Fruit fly (Drosophila melanogaster) whole organism, prepupa: ENCODE data around the gene CG14966.

Source experiments
- Blimp-1 ChIP-seq: fragments of 200-800 bp; sonication (Bioruptor generic); optimal IDR thresholded peaks from 3 replicates; lab custom pipeline; 2017; ENCODE audit warnings: missing biosample characterization, missing genetic modification characterization, mild to moderate bottlenecking, moderate library complexity, missing genetic modification reagents
- CG10669 ChIP-seq: fragments of 200-800 bp; sonication (Bioruptor generic); optimal IDR thresholded peaks from 3 replicates; lab custom pipeline; 2018; ENCODE audit warnings: missing biosample characterization, mild to moderate bottlenecking, missing genetic modification characterization, moderate library complexity
- CG11294 ChIP-seq: fragments of 200-800 bp; sonication (Bioruptor generic); IDR thresholded peaks from 2 replicates; pipeline ENCODE4 v1.3.6; 2022; ENCODE audit warnings: missing biosample characterization, missing genetic modification characterization
- CG15336 ChIP-seq: fragments of 200-800 bp; sonication (Bioruptor generic); IDR thresholded peaks from 2 replicates; pipeline ENCODE4 v1.3.6; 2022; ENCODE audit warnings: missing biosample characterization, missing genetic modification characterization
- CG34406 ChIP-seq: fragments of 200-800 bp; sonication (Bioruptor generic); optimal IDR thresholded peaks from 3 replicates; lab custom pipeline; 2016; ENCODE audit warnings: missing biosample characterization, missing genetic modification characterization
- CG3919 ChIP-seq: fragments of 200-800 bp; sonication (Bioruptor generic); optimal IDR thresholded peaks from 3 replicates; lab custom pipeline; 2016; ENCODE audit warnings: missing biosample characterization, missing genetic modification characterization
- CG6276 ChIP-seq: fragments of 200-800 bp; sonication (Bioruptor generic); optimal IDR thresholded peaks from 2 replicates; lab custom pipeline; 2017; ENCODE audit warnings: missing biosample characterization, mild to moderate bottlenecking, missing genetic modification characterization
- CG7368 ChIP-seq: fragments of 200-800 bp; sonication (Bioruptor generic); optimal IDR thresholded peaks from 3 replicates; lab custom pipeline; 2016; ENCODE audit warnings: missing biosample characterization, missing genetic modification characterization
- CG8119 ChIP-seq: fragments of 200-800 bp; sonication (Bioruptor generic); IDR thresholded peaks from 3 replicates; pipeline ENCODE4 v1.3.6; 2022; ENCODE audit warnings: missing biosample characterization, missing genetic modification characterization
- CG8319 ChIP-seq: fragments of 200-800 bp; sonication (Bioruptor generic); optimal IDR thresholded peaks from 3 replicates; lab custom pipeline; 2016; ENCODE audit warnings: missing biosample characterization, missing genetic modification characterization
- CG8632 ChIP-seq: fragments of 200-800 bp; sonication (Bioruptor generic); optimal IDR thresholded peaks from 3 replicates; lab custom pipeline; 2016; ENCODE audit warnings: missing biosample characterization, missing genetic modification characterization
- CG9139 ChIP-seq: fragments of 200-800 bp; sonication (Bioruptor generic); optimal IDR thresholded peaks from 3 replicates; lab custom pipeline; 2017; ENCODE audit warnings: missing biosample characterization, mild to moderate bottlenecking, missing genetic modification characterization
- Eip75B ChIP-seq: fragments of 200-800 bp; sonication (Bioruptor generic); optimal IDR thresholded peaks from 3 replicates; lab custom pipeline; 2016; ENCODE audit warnings: missing biosample characterization, missing genetic modification characterization
- Eip78C ChIP-seq: fragments of 200-800 bp; sonication (Bioruptor generic); peaks from one replicate; lab custom pipeline; 2016; ENCODE audit warnings: missing biosample characterization, missing genetic modification characterization
- Ets21C ChIP-seq: fragments of 200-800 bp; sonication (Bioruptor generic); optimal IDR thresholded peaks from 3 replicates; lab custom pipeline; 2016; ENCODE audit warnings: missing biosample characterization, missing genetic modification characterization
- Ets96B ChIP-seq: fragments of 200-800 bp; optimal IDR thresholded peaks from 2 replicates; lab custom pipeline; 2019; ENCODE audit warnings: missing biosample characterization, mild to moderate bottlenecking, missing genetic modification characterization, moderate library complexity
- Hr38 ChIP-seq: sonication (Bioruptor generic); optimal IDR thresholded peaks from 2 replicates; lab custom pipeline; 2016; ENCODE audit warnings: missing biosample characterization, missing genetic modification characterization
- Hr4 ChIP-seq: fragments of 200-800 bp; sonication (Bioruptor generic); optimal IDR thresholded peaks from 3 replicates; lab custom pipeline; 2016; ENCODE audit warnings: missing biosample characterization, missing genetic modification characterization
- Lpt ChIP-seq: fragments of 200-800 bp; sonication (Bioruptor generic); optimal IDR thresholded peaks from 3 replicates; lab custom pipeline; 2016; ENCODE audit warnings: missing biosample characterization, missing genetic modification characterization
- Met ChIP-seq: fragments of 200-800 bp; sonication (Bioruptor generic); optimal IDR thresholded peaks from 3 replicates; lab custom pipeline; 2016; ENCODE audit warnings: missing biosample characterization, missing genetic modification characterization
- Smox ChIP-seq: fragments of 200-800 bp; sonication (Bioruptor generic); optimal IDR thresholded peaks from 3 replicates; lab custom pipeline; 2016; ENCODE audit warnings: missing biosample characterization, missing genetic modification characterization
- Sox15 ChIP-seq: fragments of 200-800 bp; sonication (Bioruptor generic); optimal IDR thresholded peaks from 3 replicates; lab custom pipeline; 2016; ENCODE audit warnings: missing biosample characterization, missing genetic modification characterization
- cyc ChIP-seq: fragments of 200-800 bp; sonication (Bioruptor generic); optimal IDR thresholded peaks from 3 replicates; lab custom pipeline; 2016; ENCODE audit warnings: missing biosample characterization, missing genetic modification characterization
- dsx ChIP-seq: fragments of 200-800 bp; optimal IDR thresholded peaks from 3 replicates; lab custom pipeline; 2019; ENCODE audit warnings: missing biosample characterization, mild to moderate bottlenecking, missing genetic modification characterization, moderate library complexity; ENCODE audit not compliant: poor library complexity, severe bottlenecking
- eg ChIP-seq: fragments of 200-800 bp; sonication (Bioruptor generic); IDR thresholded peaks from 3 replicates; pipeline ENCODE4 v1.3.6; 2022; ENCODE audit warnings: missing biosample characterization, missing genetic modification characterization
- esn ChIP-seq: fragments of 200-800 bp; sonication (Bioruptor generic); optimal IDR thresholded peaks from 2 replicates; lab custom pipeline; 2016; ENCODE audit warnings: missing biosample characterization, mild to moderate bottlenecking, missing genetic modification characterization, moderate library complexity
- fd85E ChIP-seq: fragments of 200-800 bp; sonication (Bioruptor generic); optimal IDR thresholded peaks from 3 replicates; lab custom pipeline; 2016; ENCODE audit warnings: missing biosample characterization, missing genetic modification characterization
- fkh ChIP-seq: fragments of 200-800 bp; sonication (Bioruptor generic); optimal IDR thresholded peaks from 3 replicates; lab custom pipeline; 2017; ENCODE audit warnings: missing biosample characterization, mild to moderate bottlenecking, missing genetic modification characterization, moderate library complexity
- pdm3 ChIP-seq: fragments of 200-800 bp; sonication (Bioruptor generic); optimal IDR thresholded peaks from 3 replicates; lab custom pipeline; 2016; ENCODE audit warnings: missing biosample characterization, missing genetic modification characterization
- ss ChIP-seq, 2 experiments: fragments of 200-800 bp; sonication (Bioruptor generic); optimal IDR thresholded peaks; 2 replicates in 1 of 2; 3 replicates in 1 of 2; lab custom pipeline; 2017 to 2018; ENCODE audit warnings: mild to moderate bottlenecking in 2 of 2, missing biosample characterization in 2 of 2, missing genetic modification characterization in 2 of 2, moderate library complexity in 1 of 2
- svp ChIP-seq: fragments of 200-800 bp; sonication (Bioruptor generic); peaks from one replicate; lab custom pipeline; 2016; ENCODE audit warnings: missing biosample characterization, missing genetic modification characterization
- topi ChIP-seq: fragments of 200-800 bp; sonication (Bioruptor generic); optimal IDR thresholded peaks from 3 replicates; lab custom pipeline; 2016; ENCODE audit warnings: missing biosample characterization, missing genetic modification characterization

Gene CG14966

DNA sequence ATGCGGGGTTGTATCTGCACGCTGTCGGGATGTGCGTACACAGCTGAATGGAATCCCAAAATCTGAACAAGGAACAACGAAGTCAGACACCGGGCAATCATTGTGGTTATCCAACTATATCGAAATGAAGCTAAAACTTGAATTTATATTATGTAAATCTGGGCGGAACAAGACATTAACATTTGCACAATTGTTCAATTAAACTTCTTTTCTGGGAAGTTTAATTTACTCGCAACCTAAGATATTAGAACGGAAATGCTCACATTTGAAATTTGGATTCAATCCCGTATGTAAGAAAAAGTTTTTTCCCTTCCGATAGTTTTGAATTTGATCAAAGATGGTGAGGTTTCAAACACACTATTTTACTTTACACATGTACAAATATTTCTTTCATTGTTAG, 8.8 kb upstream of the CG14966 start, which contains the start of gene CG33160:
TSS of gene CG33160 (minus strand) at position 101 of the 400 bp plus-strand sequence.
- TF ChIP-seq Eip75B (GFP tag; lab: Kevin White, UChicago) (no peak), fd85E (GFP tag; lab: Kevin White, UChicago) (no peak), CG15336 (no peak), fkh (GFP tag; lab: Kevin White, UChicago) (no peak), Eip78C (GFP tag; lab: Kevin White, UChicago) (no peak), Sox15 (GFP tag; lab: Kevin White, UChicago) (no peak), CG8632 (GFP tag; lab: Kevin White, UChicago) (no peak), CG7368 (GFP tag; lab: Kevin White, UChicago) (no peak), esn (GFP tag; lab: Kevin White, UChicago) (no peak), pdm3 (GFP tag; lab: Kevin White, UChicago) (no peak), CG8319 (GFP tag; lab: Kevin White, UChicago) (no peak), CG34406 (GFP tag; lab: Kevin White, UChicago) (no peak), Hr38 (GFP tag; lab: Kevin White, UChicago) (no peak), CG10669 (GFP tag; lab: Kevin White, UChicago) (no peak), Hr4 (GFP tag; lab: Kevin White, UChicago) (no peak)
- TF ChIP-seq, all 60 proteins: peak for 0

DNA sequence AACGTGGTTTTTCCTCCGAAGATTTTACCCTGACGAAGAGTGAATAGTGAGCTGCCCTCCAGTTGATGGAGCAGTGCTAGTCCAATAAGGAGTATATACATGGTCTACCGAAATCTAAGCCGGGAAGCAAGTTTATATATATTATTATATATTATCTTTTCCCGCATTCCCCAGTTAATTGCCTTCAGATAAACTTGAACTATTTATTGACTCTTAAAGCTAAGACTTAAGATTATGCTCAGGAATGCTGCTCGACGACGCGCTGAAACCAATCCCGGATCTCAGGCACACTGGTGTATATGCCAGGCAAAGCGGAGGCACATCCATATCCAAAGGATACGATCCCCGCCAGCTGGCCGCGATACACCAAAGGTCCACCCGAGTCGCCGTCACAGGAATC, 7.9 kb upstream of the CG14966 start, which contains the start of gene CG32277:
TSS of gene CG32277 (minus strand) at position 101 of the 400 bp plus-strand sequence.
- TF ChIP-seq Lpt (GFP tag; lab: Kevin White, UChicago) (no peak), CG11294 (GFP tag; lab: Robert Waterston, UW) (no peak), CG10669 (GFP tag; lab: Kevin White, UChicago) (no peak)
- TF ChIP-seq, all 60 proteins: peak for 0

dm6 chr3L:3204348-3204747, 6.9 kb upstream of the CG14966 start, which contains the start of gene CG33159:
Gene CG33159 (minus strand): TSS chr3L:3204448.
- TF ChIP-seq cyc (GFP tag; lab: Kevin White, UChicago) (no peak), Ets96B (tag; lab: Kevin White, UChicago) (no peak), Lpt (GFP tag; lab: Kevin White, UChicago) (no peak), topi (GFP tag; lab: Kevin White, UChicago) (no peak), CG6276 (GFP tag; lab: Kevin White, UChicago) (no peak), svp (GFP tag; lab: Kevin White, UChicago) (no peak), eg (GFP tag; lab: Robert Waterston, UW) (no peak), Eip78C (GFP tag; lab: Kevin White, UChicago) (no peak), CG9139 (GFP tag; lab: Kevin White, UChicago) (no peak)

- no peak for TF ChIP-seq dsx (GFP tag; lab: Kevin White, UChicago)
- no peak for TF ChIP-seq CG34406 (GFP tag; lab: Kevin White, UChicago)
- TF ChIP-seq Ets96B (tag; lab: Kevin White, UChicago): no peak
- TF ChIP-seq CG3919 (GFP tag; lab: Kevin White, UChicago): no peak
- TF ChIP-seq CG9139 (GFP tag; lab: Kevin White, UChicago): no peak
- no peak for TF ChIP-seq Blimp-1 (GFP tag; lab: Kevin White, UChicago)
- no peak for TF ChIP-seq Eip78C (GFP tag; lab: Kevin White, UChicago)
- no peak for TF ChIP-seq Smox (GFP tag; lab: Kevin White, UChicago)
- no peak for TF ChIP-seq Hr38 (GFP tag; lab: Kevin White, UChicago)
- TF ChIP-seq topi (GFP tag; lab: Kevin White, UChicago): no peak
- TF ChIP-seq Met: no peak
- no peak for TF ChIP-seq Ets21C
- TF ChIP-seq ss (GFP tag; optimal IDR thresholded peaks at IDR 0.05; lab: Kevin White, UChicago): no peak
- TF ChIP-seq CG8119 (GFP tag; lab: Robert Waterston, UW): no peak
Measured at dm6 chr3L:3203062-3203461, 5.6 kb upstream of the CG14966 start, which contains the start of gene CG32271. Gene CG32271 (minus strand): TSS chr3L:3203162.
